Fruit fly (Drosophila melanogaster) whole organism, embryonic: Measurements from ENCODE around the gene IntS10.

Experiments
- ATbp ChIP-seq: fragments of 200-800 bp; sonication (Bioruptor generic); optimal IDR thresholded peaks from 2 replicates; lab custom pipeline; 2017; ENCODE audit warnings: missing biosample characterization, mild to moderate bottlenecking, missing genetic modification characterization, missing genetic modification reagents
- Blimp-1 ChIP-seq: fragments of 200-800 bp; sonication (Bioruptor generic); optimal IDR thresholded peaks from 3 replicates; lab custom pipeline; 2018; ENCODE audit warnings: missing biosample characterization, missing genetic modification characterization, mild to moderate bottlenecking, moderate library complexity, missing genetic modification reagents
- CG10565 ChIP-seq: fragments of 200-800 bp; sonication (Bioruptor generic); optimal IDR thresholded peaks from 3 replicates; lab custom pipeline; 2016; ENCODE audit warnings: missing biosample characterization, mild to moderate bottlenecking, missing genetic modification characterization
- CG11398 ChIP-seq: fragments of 200-800 bp; sonication (Bioruptor generic); optimal IDR thresholded peaks from 2 replicates; lab custom pipeline; 2016; ENCODE audit warnings: missing biosample characterization, missing genetic modification characterization
- CG12071 ChIP-seq: fragments of 200-800 bp; sonication (Bioruptor generic); optimal IDR thresholded peaks from 3 replicates; lab custom pipeline; 2018; ENCODE audit warnings: missing biosample characterization, mild to moderate bottlenecking, missing genetic modification characterization
- CG12942 ChIP-seq: fragments of 200-800 bp; sonication (Bioruptor generic); optimal IDR thresholded peaks from 3 replicates; lab custom pipeline; 2016; ENCODE audit warnings: missing biosample characterization, missing genetic modification characterization
- CG14441 ChIP-seq: fragments of 200-800 bp; sonication (Bioruptor generic); IDR thresholded peaks from 2 replicates; pipeline ENCODE4 v1.3.6; 2022; ENCODE audit warnings: missing biosample characterization, missing genetic modification characterization
- CG15601 ChIP-seq: fragments of 200-800 bp; sonication (Bioruptor generic); optimal IDR thresholded peaks from 3 replicates; lab custom pipeline; 2019; ENCODE audit warnings: missing biosample characterization, mild to moderate bottlenecking, missing genetic modification characterization, moderate library complexity
- CG15696 ChIP-seq: fragments of 200-800 bp; sonication (Bioruptor generic); optimal IDR thresholded peaks from 2 replicates; lab custom pipeline; 2019; ENCODE audit warnings: missing biosample characterization, mild to moderate bottlenecking, missing genetic modification characterization, moderate library complexity
- CG17186 ChIP-seq: fragments of 200-800 bp; sonication (Bioruptor generic); optimal IDR thresholded peaks from 3 replicates; lab custom pipeline; 2017; ENCODE audit warnings: missing biosample characterization, missing genetic modification reagents, missing genetic modification characterization
- CG17361 ChIP-seq: fragments of 200-800 bp; sonication (Bioruptor generic); IDR thresholded peaks from 3 replicates; pipeline ENCODE4 v1.3.6; 2022; ENCODE audit warnings: missing biosample characterization, missing genetic modification characterization
- CG2712 ChIP-seq: fragments of 200-800 bp; optimal IDR thresholded peaks from 3 replicates; lab custom pipeline; 2019; ENCODE audit warnings: missing biosample characterization, mild to moderate bottlenecking, missing genetic modification characterization, moderate library complexity
- CG31365 ChIP-seq: fragments of 200-800 bp; sonication (Bioruptor generic); optimal IDR thresholded peaks from 2 replicates; lab custom pipeline; 2018; ENCODE audit warnings: missing biosample characterization, mild to moderate bottlenecking, missing genetic modification characterization
- CG31441 ChIP-seq: fragments of 200-800 bp; sonication (Bioruptor generic); IDR thresholded peaks from 2 replicates; pipeline ENCODE4 v1.3.6; 2022; ENCODE audit warnings: missing biosample characterization, missing genetic modification characterization
- CG33557 ChIP-seq: fragments of 200-800 bp; sonication (Bioruptor generic); optimal IDR thresholded peaks from 2 replicates; lab custom pipeline; 2019; ENCODE audit warnings: missing biosample characterization, mild to moderate bottlenecking, missing genetic modification characterization, moderate library complexity
- CG34376 ChIP-seq: fragments of 200-800 bp; sonication (Bioruptor generic); optimal IDR thresholded peaks from 2 replicates; lab custom pipeline; 2018; ENCODE audit warnings: missing biosample characterization, mild to moderate bottlenecking, missing genetic modification characterization
- CG4404 ChIP-seq: fragments of 200-800 bp; sonication (Bioruptor generic); IDR thresholded peaks from 2 replicates; pipeline ENCODE4 v1.3.6; 2022; ENCODE audit warnings: missing biosample characterization, missing genetic modification characterization
- CG5180 ChIP-seq: fragments of 200-800 bp; sonication (Bioruptor generic); optimal IDR thresholded peaks from 3 replicates; lab custom pipeline; 2017; ENCODE audit warnings: missing biosample characterization, missing genetic modification characterization, mild to moderate bottlenecking, moderate library complexity, missing genetic modification reagents
- CG8089 ChIP-seq: fragments of 200-800 bp; sonication (Bioruptor generic); optimal IDR thresholded peaks from 3 replicates; lab custom pipeline; 2016; ENCODE audit warnings: missing biosample characterization, missing genetic modification characterization
- CG8388 ChIP-seq: fragments of 200-800 bp; sonication (Bioruptor generic); optimal IDR thresholded peaks from 2 replicates; lab custom pipeline; 2019; ENCODE audit warnings: missing biosample characterization, mild to moderate bottlenecking, missing genetic modification characterization, moderate library complexity
- CG8944 ChIP-seq: fragments of 200-800 bp; sonication (Bioruptor generic); optimal IDR thresholded peaks from 3 replicates; lab custom pipeline; 2016; ENCODE audit warnings: missing biosample characterization, missing genetic modification characterization
- CG9727 ChIP-seq: fragments of 200-800 bp; sonication (Bioruptor generic); optimal IDR thresholded peaks from 3 replicates; lab custom pipeline; 2017; ENCODE audit warnings: missing biosample characterization, mild to moderate bottlenecking, missing genetic modification characterization
- CG9817 ChIP-seq: fragments of 200-800 bp; sonication (Bioruptor generic); optimal IDR thresholded peaks from 2 replicates; lab custom pipeline; 2018; ENCODE audit warnings: missing biosample characterization, mild to moderate bottlenecking, missing genetic modification characterization, moderate library complexity
- CoRest ChIP-seq: fragments of 200-800 bp; sonication (Bioruptor generic); optimal IDR thresholded peaks from 3 replicates; lab custom pipeline; 2018; ENCODE audit warnings: missing biosample characterization, mild to moderate bottlenecking, missing genetic modification characterization, moderate library complexity
- Fer2 ChIP-seq: fragments of 200-800 bp; sonication (Bioruptor generic); optimal IDR thresholded peaks from 2 replicates; lab custom pipeline; 2018; ENCODE audit warnings: missing biosample characterization, mild to moderate bottlenecking, missing genetic modification characterization, moderate library complexity
- Hmr ChIP-seq: fragments of 200-800 bp; sonication (Bioruptor generic); optimal IDR thresholded peaks from 3 replicates; lab custom pipeline; 2017; ENCODE audit warnings: mild to moderate bottlenecking, missing biosample characterization, missing genetic modification reagents, missing genetic modification characterization
- Hsf ChIP-seq: fragments of 200-800 bp; sonication (Bioruptor generic); optimal IDR thresholded peaks from 3 replicates; lab custom pipeline; 2016; ENCODE audit warnings: missing biosample characterization, missing genetic modification characterization
- Kr ChIP-seq: fragments of 200-800 bp; sonication (Bioruptor generic); optimal IDR thresholded peaks from 2 replicates; lab custom pipeline; 2017; ENCODE audit warnings: missing biosample characterization, mild to moderate bottlenecking, missing genetic modification characterization
- Neu2 ChIP-seq: fragments of 200-800 bp; sonication (Bioruptor generic); optimal IDR thresholded peaks from 3 replicates; lab custom pipeline; 2016; ENCODE audit warnings: missing biosample characterization, missing genetic modification characterization, borderline replicate concordance
- Oli ChIP-seq: fragments of 200-800 bp; sonication (Bioruptor generic); optimal IDR thresholded peaks from 2 replicates; lab custom pipeline; 2018; ENCODE audit warnings: missing biosample characterization, mild to moderate bottlenecking, missing genetic modification characterization, moderate library complexity
- Optix ChIP-seq: fragments of 200-800 bp; sonication (Bioruptor generic); IDR thresholded peaks from 3 replicates; pipeline ENCODE4 v1.3.6; 2022; ENCODE audit warnings: missing biosample characterization, missing genetic modification characterization
- Rx ChIP-seq: fragments of 200-800 bp; sonication (Bioruptor generic); IDR thresholded peaks from 2 replicates; pipeline ENCODE4 v1.3.6; 2022; ENCODE audit warnings: missing biosample characterization, missing genetic modification characterization
- Side ChIP-seq: fragments of 200-800 bp; sonication (Bioruptor generic); optimal IDR thresholded peaks from 2 replicates; lab custom pipeline; 2016; ENCODE audit warnings: missing biosample characterization, missing genetic modification characterization
- Sry-β ChIP-seq: fragments of 200-800 bp; sonication (Bioruptor generic); optimal IDR thresholded peaks from 2 replicates; lab custom pipeline; 2018; ENCODE audit warnings: missing biosample characterization, mild to moderate bottlenecking, missing genetic modification characterization, moderate library complexity
- Ssrp ChIP-seq: fragments of 200-800 bp; sonication (Bioruptor generic); optimal IDR thresholded peaks from 2 replicates; lab custom pipeline; 2018; ENCODE audit warnings: missing biosample characterization, mild to moderate bottlenecking, missing genetic modification characterization, moderate library complexity
- ap ChIP-seq: fragments of 200-800 bp; sonication (Bioruptor generic); IDR thresholded peaks from 2 replicates; pipeline ENCODE4 v1.3.6; 2022; ENCODE audit warnings: missing biosample characterization, missing genetic modification characterization
- br ChIP-seq: fragments of >200 bp; optimal IDR thresholded peaks from 2 replicates; lab custom pipeline; 2017
- chif ChIP-seq, 2 experiments: fragments of 200-800 bp; sonication (Bioruptor generic); optimal IDR thresholded peaks; 3 replicates each; lab custom pipeline; 2016; ENCODE audit warnings: missing biosample characterization in 2 of 2, missing genetic modification characterization in 2 of 2
- disco-r ChIP-seq: fragments of 200-800 bp; sonication (Bioruptor generic); optimal IDR thresholded peaks from 2 replicates; lab custom pipeline; 2016; ENCODE audit warnings: missing biosample characterization, missing genetic modification characterization
- eve ChIP-seq, 2 experiments: fragments of >200 bp; optimal IDR thresholded peaks; 2 replicates each; lab custom pipeline; 2017; ENCODE audit warnings: missing biosample characterization in 2 of 2, missing genetic modification characterization in 2 of 2
- fd64A ChIP-seq: fragments of 200-800 bp; sonication (Bioruptor generic); optimal IDR thresholded peaks from 3 replicates; lab custom pipeline; 2018; ENCODE audit warnings: missing biosample characterization, mild to moderate bottlenecking, missing genetic modification characterization
- gro ChIP-seq: fragments of 200-800 bp; sonication (Bioruptor generic); optimal IDR thresholded peaks from 2 replicates; lab custom pipeline; 2016; ENCODE audit warnings: missing biosample characterization, missing genetic modification characterization
- luna ChIP-seq: fragments of 200-800 bp; sonication (Bioruptor generic); optimal IDR thresholded peaks from 2 replicates; lab custom pipeline; 2016; ENCODE audit warnings: missing biosample characterization, missing genetic modification characterization
- onecut ChIP-seq: fragments of 200-800 bp; sonication (Bioruptor generic); IDR thresholded peaks from 2 replicates; pipeline ENCODE4 v1.3.6; 2022; ENCODE audit warnings: missing biosample characterization, missing genetic modification characterization
- sim ChIP-seq: fragments of 200-800 bp; sonication (Bioruptor generic); IDR thresholded peaks from 2 replicates; pipeline ENCODE4 v1.3.6; 2022; ENCODE audit warnings: missing biosample characterization, missing genetic modification characterization
- slp2 ChIP-seq: fragments of 200-800 bp; sonication (Bioruptor generic); optimal IDR thresholded peaks from 2 replicates; lab custom pipeline; 2016; ENCODE audit warnings: missing biosample characterization, missing genetic modification characterization
- sob ChIP-seq: fragments of 200-800 bp; sonication (Bioruptor generic); IDR thresholded peaks from 2 replicates; pipeline ENCODE4 v1.3.6; 2022; ENCODE audit warnings: missing biosample characterization, missing genetic modification characterization
- sqz ChIP-seq: fragments of 200-800 bp; sonication (Bioruptor generic); optimal IDR thresholded peaks from 3 replicates; lab custom pipeline; 2018; ENCODE audit warnings: missing biosample characterization, mild to moderate bottlenecking, missing genetic modification characterization
- tap ChIP-seq: fragments of 200-800 bp; optimal IDR thresholded peaks from 3 replicates; lab custom pipeline; 2019; ENCODE audit warnings: missing biosample characterization, mild to moderate bottlenecking, missing genetic modification characterization, moderate library complexity

The IntS10 gene

DNA sequence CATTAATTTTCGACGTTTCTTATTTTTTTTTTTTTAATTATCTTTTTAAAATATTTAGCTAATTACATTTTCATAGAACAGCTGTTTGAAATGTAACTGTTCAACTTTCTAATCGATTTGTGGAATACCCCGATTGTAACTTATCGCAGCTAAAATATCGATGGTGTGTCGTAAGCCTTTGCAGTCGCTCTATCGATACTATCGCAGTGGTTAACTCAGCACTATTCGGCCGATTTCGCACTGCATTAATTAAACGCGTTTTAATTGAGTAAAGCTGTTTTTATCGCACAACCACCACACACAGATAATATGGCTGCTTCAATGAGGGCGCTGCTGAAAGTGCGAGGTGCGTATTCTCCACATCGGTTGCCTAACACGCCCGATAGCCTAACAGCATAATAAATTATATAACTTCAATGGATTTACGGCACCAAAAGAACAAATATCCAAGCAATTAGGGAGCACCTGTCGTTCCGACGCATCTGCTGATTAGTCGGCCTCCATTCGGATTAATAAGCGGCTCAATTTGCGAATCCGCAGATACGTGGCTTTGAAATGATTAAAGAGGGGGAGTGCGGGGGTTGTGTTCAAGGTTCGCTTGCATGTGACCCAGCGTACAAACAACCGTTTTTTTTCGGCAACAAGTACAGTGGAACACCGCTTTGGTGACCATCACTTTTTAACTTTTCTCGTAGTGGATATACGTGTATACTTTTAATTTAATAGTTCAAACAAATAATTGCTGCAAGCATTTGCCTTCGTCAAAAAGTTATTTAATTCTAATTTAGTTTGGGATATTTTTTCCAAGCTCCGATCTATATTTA is 7.7 kb downstream of the IntS10 start, which contains the start of gene Scsalpha1 (continued):
- TF ChIP-seq CG4404 (GFP tag; lab: Robert Waterston, UW) (no peak), fd64A (GFP tag; lab: Kevin White, UChicago) (no peak), disco-r (GFP tag; lab: Kevin White, UChicago) (no peak), slp2 (GFP tag; lab: Kevin White, UChicago) (no peak), sob (GFP tag; lab: Robert Waterston, UW) (no peak; the same call in 1 of the 2 replicates), onecut (GFP tag; lab: Robert Waterston, UW) (peak; percentile 56), CG9817 (peak; percentile 10), CG15601 (tag; lab: Kevin White, UChicago) (peak; percentile 96), Optix (GFP tag; lab: Robert Waterston, UW) (peak; percentile 46; the same call in 1 of the 3 replicates), Neu2 (GFP tag; lab: Kevin White, UChicago) (peak; percentile 96), chif (GFP tag; optimal IDR thresholded peaks at IDR 0.05; lab: Kevin White, UChicago) (peak in 1 of 2 experiments; percentile 7), ap (no peak; the same call in 1 of the 2 replicates), eve (GFP tag; optimal IDR thresholded peaks at IDR 0.05; lab: Kevin White, UChicago) (no peak), CoRest (tag; lab: Kevin White, UChicago) (peak; percentile 25), CG8089 (GFP tag; lab: Kevin White, UChicago) (no peak), CG14441 (peak; percentile 26), CG12071 (peak; percentile 42), CG8388 (GFP tag; lab: Kevin White, UChicago) (no peak), Sry-β (GFP tag; lab: Kevin White, UChicago) (no peak), sqz (peak; percentile 71), CG31441 (GFP tag; lab: Robert Waterston, UW) (no peak), Kr (GFP tag; lab: Kevin White, UChicago) (no peak), luna (GFP tag; lab: Kevin White, UChicago) (no peak), CG17186 (GFP tag; lab: Kevin White, UChicago) (peak; percentile 57), CG34376 (GFP tag; lab: Kevin White, UChicago) (peak; percentile 15), Hsf (GFP tag; lab: Kevin White, UChicago) (peak; percentile 32), CG2712 (peak; percentile 37), CG15696 (tag; lab: Kevin White, UChicago) (no peak), ATbp (GFP tag; lab: Kevin White, UChicago) (peak; percentile 20), Rx (GFP tag; lab: Robert Waterston, UW) (no peak), CG10565 (GFP tag; lab: Kevin White, UChicago) (no peak), Oli (tag; lab: Kevin White, UChicago) (peak; percentile 55), CG17361 (GFP tag; lab: Robert Waterston, UW) (peak; percentile 23; the same call in 1 of the 3 replicates), sim (GFP tag; lab: Robert Waterston, UW) (no peak), CG9727 (GFP tag; lab: Kevin White, UChicago) (no peak), Ssrp (tag; lab: Kevin White, UChicago) (peak; percentile 3), br (lab: Kevin White, UChicago) (no peak), Fer2 (no peak), CG31365 (tag; lab: Kevin White, UChicago) (no peak), Blimp-1 (GFP tag; lab: Kevin White, UChicago) (peak; percentile 9), CG11398 (GFP tag; lab: Kevin White, UChicago) (no peak), CG8944 (GFP tag; lab: Kevin White, UChicago) (no peak), Side (GFP tag; lab: Kevin White, UChicago) (no peak), tap (tag; lab: Kevin White, UChicago) (no peak), CG5180 (GFP tag; lab: Kevin White, UChicago) (peak; percentile 1), CG12942 (GFP tag; lab: Kevin White, UChicago) (peak; percentile 25), Hmr (GFP tag; lab: Kevin White, UChicago) (no peak), gro (GFP tag; lab: Kevin White, UChicago) (peak; percentile 14), CG33557 (GFP tag; lab: Kevin White, UChicago) (no peak)
